Fruit fly (Drosophila melanogaster): ENCODE measurements around the gene CG1677.

The CG1677 gene

DNA sequence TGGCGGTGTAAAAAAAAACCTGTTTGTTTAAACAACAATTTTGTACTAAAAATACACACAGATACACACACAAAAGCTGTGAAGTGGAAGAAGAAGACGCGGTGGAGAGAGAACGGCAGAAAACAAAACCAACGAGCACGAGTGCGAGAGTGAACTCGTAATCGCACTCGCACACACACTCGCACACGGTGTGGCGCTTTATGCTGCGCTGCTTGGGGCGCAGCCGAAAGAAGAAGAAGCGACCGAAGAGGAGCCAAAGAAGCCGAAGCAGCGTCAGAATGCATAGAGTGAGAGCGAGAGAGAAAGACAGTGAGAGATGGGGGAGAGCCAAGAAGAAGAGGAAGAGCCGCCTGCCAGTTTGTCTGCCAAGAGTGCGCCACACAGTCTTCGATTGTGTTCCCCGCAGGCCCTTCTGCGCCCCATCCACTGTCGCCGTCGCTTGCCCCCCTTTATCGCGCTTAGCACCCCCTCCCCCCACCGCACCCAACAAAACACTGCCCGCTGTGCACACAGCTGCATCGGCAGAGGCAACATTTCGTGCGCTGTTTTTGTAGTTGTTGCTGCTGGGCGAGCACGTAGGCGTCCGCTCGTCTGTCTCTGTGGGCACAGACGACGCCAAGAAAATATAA is 104.8 kb downstream of the CG1677 start (continued):
- TF ChIP-seq Dad (GFP tag; optimal IDR thresholded peaks at IDR 0.05) (no peak), CG13424 (tag; optimal IDR thresholded peaks at IDR 0.05) (no peak), CG6854 (GFP tag; optimal IDR thresholded peaks at IDR 0.05) (no peak), CG12219 (GFP tag; optimal IDR thresholded peaks at IDR 0.05) (no peak), Opbp (GFP tag; IDR thresholded peaks at IDR 0.05; ENCODE audit: partially characterized antibody) (peak; percentile 45; the same call in 1 of the 3 replicates), twi (tag; optimal IDR thresholded peaks at IDR 0.05) (no peak), vnd (GFP tag; IDR thresholded peaks at IDR 0.05; ENCODE audit: partially characterized antibody) (no peak), CG14014 (GFP tag; IDR thresholded peaks at IDR 0.05) (no peak), gt (GFP tag; IDR thresholded peaks at IDR 0.05) (no peak), Dref (GFP tag; IDR thresholded peaks at IDR 0.05) (no peak), Hr39 (optimal IDR thresholded peaks at IDR 0.05) (no peak), CG8388 (GFP tag; optimal IDR thresholded peaks at IDR 0.05) (no peak), en (GFP tag; optimal IDR thresholded peaks at IDR 0.05) (no peak), CG17385 (GFP tag; optimal IDR thresholded peaks at IDR 0.05) (peak; percentile 98), ash1 (GFP tag; optimal IDR thresholded peaks at IDR 0.05) (no peak), knrl (GFP tag; IDR thresholded peaks at IDR 0.05; ENCODE audit: partially characterized antibody) (no peak; the same call in 2 of the 3 replicates), Kr (GFP tag; optimal IDR thresholded peaks at IDR 0.05) (no peak), pfk (GFP tag; optimal IDR thresholded peaks at IDR 0.05) (no peak), Fer1 (GFP tag; optimal IDR thresholded peaks at IDR 0.05) (no peak), CG33213 (GFP tag; optimal IDR thresholded peaks at IDR 0.05) (no peak), Ada2b (GFP tag; IDR thresholded peaks at IDR 0.05) (0 out of 2 replicates have a peak, but pooled peaks have one; percentile 13), CG12769 (tag; optimal IDR thresholded peaks at IDR 0.05) (peak; percentile 40), Mad (GFP tag; optimal IDR thresholded peaks at IDR 0.05) (no peak), gsb (GFP tag; IDR thresholded peaks at IDR 0.05) (no peak), her (GFP tag; optimal IDR thresholded peaks at IDR 0.05) (no peak), Deaf1 (tag; optimal IDR thresholded peaks at IDR 0.05) (peak; percentile 80), CG16863 (GFP tag; optimal IDR thresholded peaks at IDR 0.05) (no peak), ase (GFP tag; IDR thresholded peaks at IDR 0.05) (no peak), CG1647 (GFP tag; optimal IDR thresholded peaks at IDR 0.05) (no peak), da (GFP tag; optimal IDR thresholded peaks at IDR 0.05) (no peak), Meics (GFP tag; optimal IDR thresholded peaks at IDR 0.05) (no peak), Scr (GFP tag; IDR thresholded peaks at IDR 0.05; ENCODE audit: partially characterized antibody) (no peak), abd-A (tag; optimal IDR thresholded peaks at IDR 0.05) (peak; percentile 40), kah (GFP tag; optimal IDR thresholded peaks at IDR 0.05) (no peak), CG11723 (GFP tag; optimal IDR thresholded peaks at IDR 0.05) (no peak), CG2712 (tag; optimal IDR thresholded peaks at IDR 0.05) (no peak), CG6683 (GFP tag; optimal IDR thresholded peaks at IDR 0.05) (no peak), ap (GFP tag; IDR thresholded peaks at IDR 0.05) (no peak), Atf-2 (GFP tag; optimal IDR thresholded peaks at IDR 0.05) (no peak), NfI (GFP tag; optimal IDR thresholded peaks at IDR 0.05) (no peak), bigmax (GFP tag; optimal IDR thresholded peaks at IDR 0.05) (no peak), Antp (GFP tag; optimal IDR thresholded peaks at IDR 0.05) (no peak), CG1602 (GFP tag; optimal IDR thresholded peaks at IDR 0.05) (no peak), lilli (GFP tag; optimal IDR thresholded peaks at IDR 0.05) (no peak), crc (GFP tag; optimal IDR thresholded peaks at IDR 0.05) (no peak), CG10267 (tag; optimal IDR thresholded peaks at IDR 0.05) (no peak), al (GFP tag; IDR thresholded peaks at IDR 0.05) (no peak), HLH3B (GFP tag; IDR thresholded peaks at IDR 0.05) (peak; percentile 16; the same call in 1 of the 2 replicates), gcm (GFP tag; optimal IDR thresholded peaks at IDR 0.05) (no peak), CG8089 (GFP tag; optimal IDR thresholded peaks at IDR 0.05) (no peak), CG17829 (tag; optimal IDR thresholded peaks at IDR 0.05) (no peak)

All from whole organism, embryonic.